Fruit fly (Drosophila melanogaster): ENCODE results near the gene Nin.
A peak's percentile ranks its signal among the peaks of the same experiment; 100 is the strongest.

The Nin gene

DNA sequence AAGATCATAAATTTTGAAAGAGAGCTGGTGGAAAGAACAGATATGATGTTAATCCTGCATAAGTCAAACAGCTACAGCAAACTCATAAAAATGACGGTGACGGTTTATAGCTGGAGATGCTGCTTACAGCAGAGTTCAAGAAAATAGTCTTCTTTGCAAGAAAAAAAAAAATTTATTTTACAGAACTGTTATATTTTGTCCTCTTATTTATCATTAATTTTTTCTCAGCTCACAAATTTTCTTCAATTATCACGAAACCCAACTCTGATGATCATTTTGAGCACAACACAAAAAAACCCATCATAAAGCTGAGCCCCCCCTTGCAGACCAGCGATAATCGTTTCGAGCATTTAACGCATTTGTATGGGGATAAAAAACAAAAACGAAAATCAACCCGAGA, 46.9 kb downstream of the Nin start:
- no peak for TF ChIP-seq EcR (GFP tag; optimal IDR thresholded peaks at IDR 0.05)
- TF ChIP-seq pan (optimal IDR thresholded peaks at IDR 0.05): no peak
- TF ChIP-seq Dll (optimal IDR thresholded peaks at IDR 0.05): no peak
- no peak for TF ChIP-seq CG8478 (optimal IDR thresholded peaks at IDR 0.05)
- TF ChIP-seq usp (GFP tag; optimal IDR thresholded peaks at IDR 0.05): no peak
- no peak for TF ChIP-seq psq (optimal IDR thresholded peaks at IDR 0.05)

dm6 chr2L:5230772-5231171, 47.6 kb downstream of the Nin start:
- TF ChIP-seq CG8478 (optimal IDR thresholded peaks at IDR 0.05) (no peak), pan (optimal IDR thresholded peaks at IDR 0.05) (no peak), psq (optimal IDR thresholded peaks at IDR 0.05) (no peak), usp (GFP tag; optimal IDR thresholded peaks at IDR 0.05) (no peak), EcR (GFP tag; optimal IDR thresholded peaks at IDR 0.05) (no peak), Dll (optimal IDR thresholded peaks at IDR 0.05) (no peak)

DNA sequence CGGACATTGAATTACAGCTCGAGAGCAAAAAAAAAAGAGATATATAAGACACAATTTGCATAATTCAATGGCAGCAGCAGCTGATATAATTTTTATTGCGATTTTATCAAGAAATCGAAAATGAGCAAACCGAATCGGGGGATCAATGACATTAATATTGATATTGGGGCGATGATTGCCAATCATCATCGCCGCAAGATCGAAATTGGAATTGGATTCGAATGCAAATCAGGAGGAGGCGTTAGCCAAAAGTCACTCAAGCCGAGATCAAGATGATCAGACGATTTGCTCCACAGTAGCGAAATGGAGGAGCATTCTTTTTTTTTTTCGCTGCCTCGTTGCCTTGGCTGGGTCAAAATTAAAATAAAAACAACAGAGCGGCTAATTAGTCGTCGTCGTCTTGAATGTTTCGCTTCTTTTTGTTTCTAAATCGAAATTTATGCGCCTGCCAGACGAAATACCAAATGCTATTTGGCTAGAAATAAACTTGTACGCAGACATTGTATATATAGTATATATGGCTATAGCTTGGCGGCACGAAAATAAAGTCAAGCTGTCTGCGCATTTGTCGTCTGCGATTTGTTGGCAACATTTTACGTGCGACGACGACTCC, 48.5 kb downstream of the Nin start:
- no peak for TF ChIP-seq CG8478 (optimal IDR thresholded peaks at IDR 0.05)
- TF ChIP-seq pan (optimal IDR thresholded peaks at IDR 0.05): no peak
- no peak for TF ChIP-seq usp (GFP tag; optimal IDR thresholded peaks at IDR 0.05)
- no peak for TF ChIP-seq Dll (optimal IDR thresholded peaks at IDR 0.05)
- TF ChIP-seq EcR (GFP tag; optimal IDR thresholded peaks at IDR 0.05): no peak
- TF ChIP-seq psq (optimal IDR thresholded peaks at IDR 0.05): no peak

- no peak for TF ChIP-seq Dll (optimal IDR thresholded peaks at IDR 0.05)
- TF ChIP-seq usp (GFP tag; optimal IDR thresholded peaks at IDR 0.05): no peak
- no peak for TF ChIP-seq EcR (GFP tag; optimal IDR thresholded peaks at IDR 0.05)
- TF ChIP-seq CG8478 (optimal IDR thresholded peaks at IDR 0.05): no peak
- TF ChIP-seq pan (optimal IDR thresholded peaks at IDR 0.05): no peak
- TF ChIP-seq psq (optimal IDR thresholded peaks at IDR 0.05): no peak
Observed at dm6 chr2L:5229239-5229638, 49.1 kb downstream of the Nin start.

- TF ChIP-seq EcR (GFP tag; optimal IDR thresholded peaks at IDR 0.05) (no peak), pan (optimal IDR thresholded peaks at IDR 0.05) (peak; percentile 14)
Observed at dm6 chr2L:5228581-5229077, 49.7 kb downstream of the Nin start.

DNA sequence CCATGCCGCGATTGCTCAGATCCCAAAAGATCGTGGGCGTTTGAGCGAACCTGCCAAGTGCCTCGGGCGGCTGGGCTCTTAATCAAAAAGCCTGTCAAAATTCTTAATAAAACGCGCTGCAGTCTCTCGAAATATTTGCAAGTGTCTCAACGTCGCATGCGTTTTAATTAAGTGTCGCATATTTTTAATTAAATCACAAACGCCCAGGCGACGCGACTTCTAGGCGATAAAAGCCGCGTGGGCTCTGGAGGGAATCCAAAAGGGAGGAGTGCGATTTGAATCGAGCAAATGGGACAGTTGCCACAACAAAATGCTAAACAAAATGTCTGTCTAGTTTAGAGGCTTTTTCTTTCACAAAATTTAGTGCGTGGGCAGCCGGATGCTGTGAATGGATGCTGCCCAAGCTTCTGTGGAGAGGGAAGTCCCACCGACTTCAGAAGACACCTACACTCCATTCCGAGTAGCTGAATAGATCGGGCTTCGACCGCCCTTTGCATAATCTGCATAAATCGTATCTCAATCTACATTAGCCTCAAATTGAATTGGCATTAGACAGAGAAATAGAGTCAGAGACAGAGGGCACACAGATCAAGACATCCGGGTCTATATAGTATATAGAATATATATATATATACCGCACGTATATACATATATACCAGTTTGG, 51.3 kb downstream of the Nin start:
- TF ChIP-seq usp (GFP tag; optimal IDR thresholded peaks at IDR 0.05): no peak
- TF ChIP-seq pan (optimal IDR thresholded peaks at IDR 0.05): no peak
- TF ChIP-seq Dll (optimal IDR thresholded peaks at IDR 0.05): no peak
- no peak for TF ChIP-seq CG8478 (optimal IDR thresholded peaks at IDR 0.05)

- TF ChIP-seq EcR (GFP tag; optimal IDR thresholded peaks at IDR 0.05): no peak
- TF ChIP-seq CG8478 (optimal IDR thresholded peaks at IDR 0.05): no peak
- TF ChIP-seq psq (optimal IDR thresholded peaks at IDR 0.05): no peak
Observed at dm6 chr2L:5225547-5226213, 52.7 kb downstream of the Nin start.

- TF ChIP-seq psq (optimal IDR thresholded peaks at IDR 0.05) (no peak), Dll (optimal IDR thresholded peaks at IDR 0.05) (no peak), CG8478 (optimal IDR thresholded peaks at IDR 0.05) (no peak), EcR (GFP tag; optimal IDR thresholded peaks at IDR 0.05) (no peak), pan (optimal IDR thresholded peaks at IDR 0.05) (no peak), usp (GFP tag; optimal IDR thresholded peaks at IDR 0.05) (no peak)
Observed at dm6 chr2L:5224724-5225319, 53.5 kb downstream of the Nin start.

- TF ChIP-seq usp (GFP tag; optimal IDR thresholded peaks at IDR 0.05) (no peak), psq (optimal IDR thresholded peaks at IDR 0.05) (no peak), Dll (optimal IDR thresholded peaks at IDR 0.05) (no peak), EcR (GFP tag; optimal IDR thresholded peaks at IDR 0.05) (no peak), pan (optimal IDR thresholded peaks at IDR 0.05) (no peak), CG8478 (optimal IDR thresholded peaks at IDR 0.05) (no peak)
Observed at dm6 chr2L:5223317-5223716, 55.0 kb downstream of the Nin start.
